Worm (Caenorhabditis elegans) whole organism, early embryonic: Measurements from ENCODE around the gene sfxn-1.4.

Experiments used
- F13C5.2 ChIP-seq: sonication (generic microtip); optimal IDR thresholded peaks from 2 replicates; lab custom pipeline; 2017; ENCODE audit warnings: mild to moderate bottlenecking, missing genetic modification characterization, inconsistent platforms, missing compliant biosample characterization
- aly-1 ChIP-seq: sonication (generic microtip); optimal IDR thresholded peaks from 2 replicates; lab custom pipeline; 2016; ENCODE audit warnings: missing genetic modification characterization, missing compliant biosample characterization
- ama-1 ChIP-seq: fragments of 150-350 bp; optimal IDR thresholded peaks from 2 replicates; lab custom pipeline; 2014
- ceh-36 ChIP-seq: sonication (generic microtip); optimal IDR thresholded peaks from 2 replicates; lab custom pipeline; 2016; ENCODE audit warnings: missing genetic modification characterization, inconsistent platforms, missing compliant biosample characterization
- ets-7 ChIP-seq: sonication (generic microtip); optimal IDR thresholded peaks from 2 replicates; lab custom pipeline; 2016; ENCODE audit warnings: missing genotype, missing genetic modification characterization, missing compliant biosample characterization
- hmbx-1 ChIP-seq: sonication (generic microtip); optimal IDR thresholded peaks from 2 replicates; lab custom pipeline; 2016; ENCODE audit warnings: mild to moderate bottlenecking, missing genetic modification characterization, missing compliant biosample characterization
- hmg-4 ChIP-seq: fragments of 200-800 bp; sonication (Bioruptor generic); optimal IDR thresholded peaks from 2 replicates; lab custom pipeline; 2018; ENCODE audit warnings: mild to moderate bottlenecking, missing genetic modification characterization, missing compliant biosample characterization
- pes-1 ChIP-seq: fragments of 200-800 bp; sonication (Bioruptor generic); IDR thresholded peaks from 2 replicates; pipeline ENCODE4 v1.3.6; 2022; ENCODE audit warnings: missing genetic modification reagents, missing genetic modification characterization, missing compliant biosample characterization
- sea-1 ChIP-seq: fragments of 200-800 bp; sonication (Bioruptor generic); conservative IDR thresholded peaks from 2 replicates; pipeline ENCODE4 v1.3.6; 2022; ENCODE audit warnings: missing genetic modification characterization, missing compliant biosample characterization
- tra-4 ChIP-seq: sonication (generic microtip); optimal IDR thresholded peaks from 2 replicates; lab custom pipeline; 2017; ENCODE audit warnings: missing genetic modification characterization, missing compliant biosample characterization

DNA sequence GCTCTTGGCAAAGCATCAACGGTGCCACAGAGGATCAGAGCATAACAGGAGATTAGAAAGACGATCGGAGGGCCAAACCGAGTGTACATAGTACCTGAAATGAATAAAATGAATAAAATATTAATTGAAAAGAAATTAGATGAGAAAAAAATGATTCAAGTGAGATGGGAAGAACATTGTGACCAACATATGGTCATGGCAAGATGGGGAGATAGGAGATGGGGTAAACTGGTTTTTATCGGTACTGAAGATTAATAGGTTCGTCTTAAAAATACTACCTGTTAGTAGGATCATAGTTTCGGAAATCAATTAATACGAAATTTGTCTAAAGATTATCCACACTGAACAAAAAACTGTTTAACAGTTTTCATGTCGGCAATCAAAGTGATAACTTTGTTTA lies 24.0 kb downstream of the sfxn-1.4 start, which contains the start of gene nep-1:
- no peak for TF ChIP-seq ets-7 (tag; lab: Kevin White, UChicago)
- no peak for TF ChIP-seq ama-1 (lab: Kevin White, UChicago)
- no peak for TF ChIP-seq pes-1 (GFP tag; lab: Robert Waterston, UW)
- TF ChIP-seq hmg-4 (GFP tag; lab: Kevin White, UChicago): no peak
- TF ChIP-seq sea-1 (GFP tag; lab: Robert Waterston, UW): no peak
- no peak for TF ChIP-seq tra-4
- no peak for TF ChIP-seq aly-1 (tag; lab: Kevin White, UChicago)
- no peak for TF ChIP-seq ceh-36 (tag; lab: Kevin White, UChicago)
- TF ChIP-seq F13C5.2 (tag; lab: Kevin White, UChicago): no peak
- no peak for TF ChIP-seq hmbx-1
